Fruit fly (Drosophila melanogaster) whole organism, adult: ENCODE measurements around the gene CG46458.

Experiments
- CG12768 ChIP-seq: fragments of 200-800 bp; sonication (Bioruptor generic); optimal IDR thresholded peaks from 2 replicates; lab custom pipeline; 2017; ENCODE audit warnings: missing biosample characterization, missing genetic modification characterization, mild to moderate bottlenecking, moderate library complexity, missing genetic modification reagents
- Mnt ChIP-seq: fragments of 200-800 bp; sonication (Bioruptor generic); optimal IDR thresholded peaks from 2 replicates; lab custom pipeline; 2016; ENCODE audit warnings: missing biosample characterization, mild to moderate bottlenecking, missing genetic modification characterization
- tj ChIP-seq: fragments of 200-800 bp; sonication (Bioruptor generic); optimal IDR thresholded peaks from 3 replicates; lab custom pipeline; 2017; ENCODE audit warnings: missing biosample characterization, mild to moderate bottlenecking, missing genetic modification characterization, moderate library complexity
- toe ChIP-seq: fragments of 200-800 bp; sonication (Bioruptor generic); optimal IDR thresholded peaks from 2 replicates; lab custom pipeline; 2016; ENCODE audit warnings: missing biosample characterization, missing genetic modification characterization

DNA sequence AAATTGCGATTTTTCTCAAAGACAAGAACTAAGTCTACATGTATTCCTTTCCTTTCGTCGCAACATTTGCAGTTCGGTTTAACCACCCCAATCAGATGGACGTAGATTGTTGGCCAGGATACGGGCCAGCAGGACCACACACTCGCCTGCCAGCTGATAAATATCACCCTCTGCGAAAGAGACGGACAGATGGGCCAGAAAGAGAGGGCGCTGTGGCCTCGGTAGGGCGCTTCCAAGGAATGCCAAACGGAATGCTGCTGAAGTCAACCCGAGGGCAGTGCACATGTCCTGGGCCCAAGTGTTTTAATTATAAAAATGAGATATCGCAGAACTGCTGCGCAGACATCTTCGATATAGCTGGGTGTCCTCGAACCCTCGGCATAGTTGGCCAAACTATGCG is 25.5 kb upstream of the CG46458 start:
- no peak for TF ChIP-seq tj (GFP tag; lab: Kevin White, UChicago)
- no peak for TF ChIP-seq Mnt (GFP tag; lab: Kevin White, UChicago)
- TF ChIP-seq CG12768 (GFP tag; lab: Kevin White, UChicago): no peak
- TF ChIP-seq toe (GFP tag; lab: Kevin White, UChicago): no peak
